Worm (Caenorhabditis elegans) whole organism, mixed stage, embryonic: ENCODE measurements around the gene T10C6.15.

Experiments
- blmp-1 ChIP-seq: fragments of 150-350 bp; optimal IDR thresholded peaks from 2 replicates; lab custom pipeline; 2014; ENCODE audit warnings: missing biosample characterization, missing genetic modification characterization
- ces-1 ChIP-seq: fragments of 150-350 bp; optimal IDR thresholded peaks from 2 replicates; lab custom pipeline; 2014; ENCODE audit warnings: missing biosample characterization, missing genetic modification reagents, missing genetic modification characterization
- snpc-4 ChIP-seq: fragments of 150-350 bp; optimal IDR thresholded peaks from 2 replicates; lab custom pipeline; 2014; ENCODE audit warnings: missing biosample characterization, missing genetic modification characterization

- TF ChIP-seq snpc-4 (tag; lab: Kevin White, UChicago), result no peak
- no peak for TF ChIP-seq ces-1
- no peak for TF ChIP-seq blmp-1 (tag; lab: Kevin White, UChicago)
These were observed 25.7 kb downstream of the T10C6.15 start, which contains the start of gene srx-44 for ce11 chrV:16020042-16020441.
